Worm (Caenorhabditis elegans): ENCODE results near the gene txt-5.

txt-5 gene

ce11 chrV:7825836-7826235 lies 11.1 kb downstream of the txt-5 start:
- TF ChIP-seq hif-1 (tag; optimal IDR thresholded peaks at IDR 0.05) (no peak), unc-62 (GFP tag; optimal IDR thresholded peaks at IDR 0.05 in 1 of 2) (peak in 1 of 2 experiments; percentile 62), unc-62 (tag; optimal IDR thresholded peaks at IDR 0.05) (no peak), lin-39 (tag; optimal IDR thresholded peaks at IDR 0.05) (no peak)

ce11 chrV:7824138-7824537 lies 12.8 kb downstream of the txt-5 start:
- TF ChIP-seq hlh-11 (tag; optimal IDR thresholded peaks at IDR 0.05) (peak; percentile 25), daf-16 (GFP tag; optimal IDR thresholded peaks at IDR 0.05) (peak in 1 of 2 experiments; percentile 39), daf-16 (tag; optimal IDR thresholded peaks at IDR 0.05) (no peak), F10B5.3 (tag; optimal IDR thresholded peaks at IDR 0.05) (no peak), Y75B8A.6 (GFP tag; IDR thresholded peaks at IDR 0.05) (no peak), zag-1 (tag; optimal IDR thresholded peaks at IDR 0.05) (no peak), mdl-1 (tag; optimal IDR thresholded peaks at IDR 0.05) (no peak)

- TF ChIP-seq nhr-77 (tag; optimal IDR thresholded peaks at IDR 0.05) (no peak), mxl-3 (GFP tag; optimal IDR thresholded peaks at IDR 0.05) (peak; percentile 71), hlh-11 (tag; optimal IDR thresholded peaks at IDR 0.05) (peak; percentile 63), ceh-82 (tag; optimal IDR thresholded peaks at IDR 0.05) (no peak), ces-1 (GFP tag; optimal IDR thresholded peaks at IDR 0.05) (no peak), arid-1 (GFP tag; conservative IDR thresholded peaks at IDR 0.05) (no peak), snpc-1.2 (GFP tag; IDR thresholded peaks at IDR 0.05) (no peak), egl-43 (GFP tag; IDR thresholded peaks at IDR 0.05) (no peak), vab-7 (GFP tag; IDR thresholded peaks at IDR 0.05) (no peak), F26F4.8 (GFP tag; conservative IDR thresholded peaks at IDR 0.05) (no peak), ztf-7 (tag; optimal IDR thresholded peaks at IDR 0.05) (no peak), ceh-62 (tag; optimal IDR thresholded peaks at IDR 0.05) (no peak), daf-16 (GFP tag; optimal IDR thresholded peaks at IDR 0.05) (peak in 1 of 2 experiments; percentile 74), daf-16 (tag; optimal IDR thresholded peaks at IDR 0.05) (no peak), dmd-9 (GFP tag; IDR thresholded peaks at IDR 0.05) (no peak), cey-2 (tag; optimal IDR thresholded peaks at IDR 0.05; ENCODE audit: borderline replicate concordance, insufficient read depth) (no peak), duxl-1 (tag; optimal IDR thresholded peaks at IDR 0.05; ENCODE audit: poor library complexity) (no peak), unc-62 (GFP tag; optimal IDR thresholded peaks at IDR 0.05 in 1 of 2) (peak in 1 of 2 experiments; percentile 98), unc-62 (tag; optimal IDR thresholded peaks at IDR 0.05) (no peak), mep-1 (tag; optimal IDR thresholded peaks at IDR 0.05) (no peak), nhr-6 (tag; optimal IDR thresholded peaks at IDR 0.05) (no peak), daf-8 (GFP tag; IDR thresholded peaks at IDR 0.05) (no peak), hlh-30 (tag; optimal IDR thresholded peaks at IDR 0.05; ENCODE audit: insufficient read depth) (no peak), Y105C5A.15 (GFP tag; IDR thresholded peaks at IDR 0.05) (no peak), ceh-32 (tag; optimal IDR thresholded peaks at IDR 0.05; ENCODE audit: poor library complexity) (no peak), unc-39 (tag; optimal IDR thresholded peaks at IDR 0.05) (no peak), ceh-20 (GFP tag; IDR thresholded peaks at IDR 0.05) (peak; percentile 68; the same call in 1 of the 2 replicates), lir-3 (tag; optimal IDR thresholded peaks at IDR 0.05) (no peak), ceh-44 (GFP tag; IDR thresholded peaks at IDR 0.05) (no peak), nhr-10 (tag; optimal IDR thresholded peaks at IDR 0.05) (no peak), unc-130 (GFP tag; optimal IDR thresholded peaks at IDR 0.05) (no peak), nhr-237 (tag; optimal IDR thresholded peaks at IDR 0.05) (no peak), nhr-11 (tag; optimal IDR thresholded peaks at IDR 0.05) (peak; percentile 65), skn-1 (tag; optimal IDR thresholded peaks at IDR 0.05) (no peak), dmd-8 (GFP tag; IDR thresholded peaks at IDR 0.05) (no peak), lin-15B (tag; optimal IDR thresholded peaks at IDR 0.05) (no peak), tra-1 (GFP tag; IDR thresholded peaks at IDR 0.05) (no peak), F37D6.2 (tag; optimal IDR thresholded peaks at IDR 0.05) (no peak), lin-13 (GFP tag; optimal IDR thresholded peaks at IDR 0.05) (no peak)
Measured at ce11 chrV:7822655-7823054, 14.3 kb downstream of the txt-5 start.
